Worm (Caenorhabditis elegans): Measurements from ENCODE around the gene T12D8.10.

ce11 chrIII:13669519-13669918 is 27.4 kb upstream of the T12D8.10 start:
- no peak for TF ChIP-seq fos-1 (tag; optimal IDR thresholded peaks at IDR 0.05)
- TF ChIP-seq unc-39 (tag; optimal IDR thresholded peaks at IDR 0.05): no peak
